Fruit fly (Drosophila melanogaster) whole organism, embryonic: ENCODE measurements around the gene CG6066.
A peak's percentile ranks its signal among the peaks of the same experiment; 100 is the strongest.

Experiments used
- Asciz ChIP-seq: fragments of 200-800 bp; sonication (Bioruptor generic); optimal IDR thresholded peaks from 2 replicates; lab custom pipeline; 2017; ENCODE audit warnings: missing biosample characterization, mild to moderate bottlenecking, missing genetic modification characterization, missing genetic modification reagents
- Atf6 ChIP-seq: fragments of 200-800 bp; sonication (Bioruptor generic); IDR thresholded peaks from 2 replicates; pipeline ENCODE4 v1.3.6; 2022; ENCODE audit warnings: missing biosample characterization, missing genetic modification characterization
- Bgb ChIP-seq: fragments of 200-800 bp; sonication (Bioruptor generic); IDR thresholded peaks from 2 replicates; pipeline ENCODE4 v1.3.6; 2022; ENCODE audit warnings: missing biosample characterization, missing genetic modification characterization; ENCODE audit not compliant: partially characterized antibody
- CG10366 ChIP-seq: fragments of 200-800 bp; sonication (Bioruptor generic); IDR thresholded peaks from 2 replicates; pipeline ENCODE4 v1.3.6; 2022; ENCODE audit warnings: missing biosample characterization, missing genetic modification characterization
- CG10462 ChIP-seq: fragments of 200-800 bp; sonication (Bioruptor generic); optimal IDR thresholded peaks from 2 replicates; lab custom pipeline; 2016; ENCODE audit warnings: missing biosample characterization, missing genetic modification characterization
- CG10543 ChIP-seq: fragments of 200-800 bp; sonication (Bioruptor generic); optimal IDR thresholded peaks from 3 replicates; lab custom pipeline; 2017; ENCODE audit warnings: missing biosample characterization, mild to moderate bottlenecking, missing genetic modification characterization, moderate library complexity
- CG12104 ChIP-seq: fragments of 200-800 bp; sonication (Bioruptor generic); optimal IDR thresholded peaks from 3 replicates; lab custom pipeline; 2016; ENCODE audit warnings: missing biosample characterization, missing genetic modification characterization
- CG12299 ChIP-seq: fragments of 200-800 bp; sonication (Bioruptor generic); optimal IDR thresholded peaks from 2 replicates; lab custom pipeline; 2018; ENCODE audit warnings: missing biosample characterization, mild to moderate bottlenecking, missing genetic modification characterization
- CG12391 ChIP-seq: fragments of 200-800 bp; sonication (Bioruptor generic); optimal IDR thresholded peaks from 3 replicates; lab custom pipeline; 2018; ENCODE audit warnings: missing biosample characterization, mild to moderate bottlenecking, missing genetic modification characterization, moderate library complexity
- CG13287 ChIP-seq: fragments of 200-800 bp; sonication (Bioruptor generic); IDR thresholded peaks from 2 replicates; pipeline ENCODE4 v1.3.6; 2022; ENCODE audit warnings: missing biosample characterization, missing genetic modification characterization; ENCODE audit not compliant: partially characterized antibody
- CG14860 ChIP-seq: fragments of 200-800 bp; sonication (Bioruptor generic); IDR thresholded peaks from 3 replicates; pipeline ENCODE4 v1.3.6; 2022; ENCODE audit warnings: missing biosample characterization, missing genetic modification characterization; ENCODE audit not compliant: partially characterized antibody
- CG14965 ChIP-seq: fragments of 200-800 bp; sonication (Bioruptor generic); optimal IDR thresholded peaks from 2 replicates; lab custom pipeline; 2016; ENCODE audit warnings: missing biosample characterization, missing genetic modification characterization, borderline replicate concordance
- CG16813 ChIP-seq: fragments of 200-800 bp; sonication (Bioruptor generic); IDR thresholded peaks from 3 replicates; pipeline ENCODE4 v1.3.6; 2022; ENCODE audit warnings: missing biosample characterization, missing genetic modification characterization; ENCODE audit not compliant: partially characterized antibody
- CG17829 ChIP-seq: fragments of 200-800 bp; optimal IDR thresholded peaks from 2 replicates; lab custom pipeline; 2019; ENCODE audit warnings: missing biosample characterization, mild to moderate bottlenecking, missing genetic modification characterization, moderate library complexity
- CG18619 ChIP-seq: fragments of 200-800 bp; sonication (Bioruptor generic); optimal IDR thresholded peaks from 3 replicates; lab custom pipeline; 2017; ENCODE audit warnings: missing biosample characterization, mild to moderate bottlenecking, missing genetic modification characterization
- CG2116 ChIP-seq: fragments of 200-800 bp; sonication (Bioruptor generic); optimal IDR thresholded peaks from 3 replicates; lab custom pipeline; 2018; ENCODE audit warnings: missing biosample characterization, mild to moderate bottlenecking, missing genetic modification characterization
- CG2129 ChIP-seq: fragments of 200-800 bp; sonication (Bioruptor generic); IDR thresholded peaks from 2 replicates; pipeline ENCODE4 v1.3.6; 2022; ENCODE audit warnings: missing biosample characterization, missing genetic modification characterization; ENCODE audit not compliant: partially characterized antibody
- CG34224 ChIP-seq: fragments of 200-800 bp; sonication (Bioruptor generic); IDR thresholded peaks from 3 replicates; pipeline ENCODE4 v1.3.6; 2022; ENCODE audit warnings: missing biosample characterization, missing genetic modification characterization; ENCODE audit not compliant: partially characterized antibody
- CG34376 ChIP-seq: fragments of 200-800 bp; sonication (Bioruptor generic); optimal IDR thresholded peaks from 2 replicates; lab custom pipeline; 2018; ENCODE audit warnings: missing biosample characterization, mild to moderate bottlenecking, missing genetic modification characterization
- CG6791 ChIP-seq: fragments of 200-800 bp; sonication (Bioruptor generic); IDR thresholded peaks from 3 replicates; pipeline ENCODE4 v1.3.6; 2022; ENCODE audit warnings: missing biosample characterization, missing genetic modification characterization; ENCODE audit not compliant: partially characterized antibody
- CG7963 ChIP-seq: fragments of 200-800 bp; sonication (Bioruptor generic); IDR thresholded peaks from 3 replicates; pipeline ENCODE4 v1.3.6; 2022; ENCODE audit warnings: missing biosample characterization, missing genetic modification characterization; ENCODE audit not compliant: partially characterized antibody
- CG8388 ChIP-seq: fragments of 200-800 bp; sonication (Bioruptor generic); optimal IDR thresholded peaks from 2 replicates; lab custom pipeline; 2019; ENCODE audit warnings: missing biosample characterization, mild to moderate bottlenecking, missing genetic modification characterization, moderate library complexity
- CG8765 ChIP-seq: fragments of 200-800 bp; sonication (Bioruptor generic); IDR thresholded peaks from 2 replicates; pipeline ENCODE4 v1.3.6; 2022; ENCODE audit warnings: missing biosample characterization, missing genetic modification characterization
- CG9727 ChIP-seq: fragments of 200-800 bp; sonication (Bioruptor generic); optimal IDR thresholded peaks from 3 replicates; lab custom pipeline; 2017; ENCODE audit warnings: missing biosample characterization, mild to moderate bottlenecking, missing genetic modification characterization
- Dip2 ChIP-seq: fragments of 200-800 bp; sonication (Bioruptor generic); IDR thresholded peaks from 2 replicates; pipeline ENCODE4 v1.3.6; 2022; ENCODE audit warnings: missing biosample characterization, missing genetic modification characterization
- Doc3 ChIP-seq: fragments of 200-800 bp; sonication (Bioruptor generic); IDR thresholded peaks from 3 replicates; pipeline ENCODE4 v1.3.6; 2022; ENCODE audit warnings: missing biosample characterization, missing genetic modification characterization; ENCODE audit not compliant: partially characterized antibody
- Dp ChIP-seq: fragments of 200-800 bp; sonication (Bioruptor generic); optimal IDR thresholded peaks from 2 replicates; lab custom pipeline; 2018; ENCODE audit warnings: missing biosample characterization, mild to moderate bottlenecking, missing genetic modification characterization, moderate library complexity
- Dref ChIP-seq: fragments of 200-800 bp; sonication (Bioruptor generic); IDR thresholded peaks from 2 replicates; pipeline ENCODE4 v1.3.6; 2022; ENCODE audit warnings: missing biosample characterization, missing genetic modification characterization
- H2.0 ChIP-seq: fragments of 200-800 bp; sonication (Bioruptor generic); IDR thresholded peaks from 2 replicates; pipeline ENCODE4 v1.3.6; 2022; ENCODE audit warnings: missing biosample characterization, missing genetic modification characterization
- HLH4C ChIP-seq: fragments of 200-800 bp; sonication (Bioruptor generic); IDR thresholded peaks from 3 replicates; pipeline ENCODE4 v1.3.6; 2022; ENCODE audit warnings: missing biosample characterization, missing genetic modification characterization; ENCODE audit not compliant: partially characterized antibody
- MBD-R2 ChIP-seq: fragments of 200-800 bp; sonication (Bioruptor generic); IDR thresholded peaks from 2 replicates; pipeline ENCODE4 v1.3.6; 2022; ENCODE audit warnings: missing biosample characterization, missing genetic modification characterization
- Sin3A ChIP-seq: fragments of >200 bp; optimal IDR thresholded peaks from 2 replicates; lab custom pipeline; 2018
- ash1 ChIP-seq: fragments of 200-800 bp; sonication (Bioruptor generic); optimal IDR thresholded peaks from 2 replicates; lab custom pipeline; 2018; ENCODE audit warnings: missing biosample characterization, mild to moderate bottlenecking, missing genetic modification characterization
- ato ChIP-seq: fragments of 200-800 bp; sonication (Bioruptor generic); IDR thresholded peaks from 2 replicates; pipeline ENCODE4 v1.3.6; 2022; ENCODE audit warnings: missing biosample characterization, missing genetic modification characterization; ENCODE audit not compliant: partially characterized antibody
- az2 ChIP-seq: fragments of 200-800 bp; sonication (Bioruptor generic); optimal IDR thresholded peaks from 3 replicates; lab custom pipeline; 2016; ENCODE audit warnings: missing biosample characterization, missing genetic modification characterization
- chinmo ChIP-seq: fragments of 200-800 bp; sonication (Bioruptor generic); IDR thresholded peaks from 4 replicates; pipeline ENCODE4 v1.3.6; 2022; ENCODE audit warnings: missing biosample characterization, missing genetic modification characterization; ENCODE audit not compliant: partially characterized antibody
- chm ChIP-seq: fragments of 200-800 bp; sonication (Bioruptor generic); IDR thresholded peaks from 2 replicates; pipeline ENCODE4 v1.3.6; 2022; ENCODE audit warnings: missing biosample characterization, missing genetic modification characterization
- eve ChIP-seq, 2 experiments: fragments of >200 bp; optimal IDR thresholded peaks; 2 replicates each; lab custom pipeline; 2017; ENCODE audit warnings: missing biosample characterization in 2 of 2, missing genetic modification characterization in 2 of 2
- fru ChIP-seq: fragments of >200 bp; optimal IDR thresholded peaks from 2 replicates; lab custom pipeline; 2017
- hb ChIP-seq: fragments of 200-800 bp; sonication (Bioruptor generic); IDR thresholded peaks from 3 replicates; pipeline ENCODE4 v1.3.6; 2022; ENCODE audit warnings: missing biosample characterization, missing genetic modification characterization; ENCODE audit not compliant: partially characterized antibody
- lab ChIP-seq: fragments of 200-800 bp; sonication (Bioruptor generic); optimal IDR thresholded peaks from 3 replicates; lab custom pipeline; 2017; ENCODE audit warnings: missing biosample characterization, missing genetic modification characterization, mild to moderate bottlenecking, moderate library complexity, missing genetic modification reagents
- lilli ChIP-seq: fragments of 200-800 bp; sonication (Bioruptor generic); optimal IDR thresholded peaks from 3 replicates; lab custom pipeline; 2016; ENCODE audit warnings: missing biosample characterization, missing genetic modification characterization
- lmd ChIP-seq: fragments of 200-800 bp; sonication (Bioruptor generic); IDR thresholded peaks from 2 replicates; pipeline ENCODE4 v1.3.6; 2022; ENCODE audit warnings: missing biosample characterization, missing genetic modification characterization
- mam ChIP-seq: fragments of 200-800 bp; sonication (Bioruptor generic); optimal IDR thresholded peaks from 3 replicates; lab custom pipeline; 2016; ENCODE audit warnings: missing biosample characterization, missing genetic modification characterization
- psq ChIP-seq: fragments of 200-800 bp; sonication (Bioruptor generic); optimal IDR thresholded peaks from 2 replicates; lab custom pipeline; 2017; ENCODE audit warnings: missing biosample characterization, missing genetic modification characterization
- rib ChIP-seq: fragments of 200-800 bp; sonication (Bioruptor generic); IDR thresholded peaks from 2 replicates; pipeline ENCODE4 v1.3.6; 2022; ENCODE audit warnings: missing biosample characterization, missing genetic modification characterization
- tna ChIP-seq: fragments of 200-800 bp; sonication (Bioruptor generic); IDR thresholded peaks from 2 replicates; pipeline ENCODE4 v1.3.6; 2022; ENCODE audit warnings: missing biosample characterization, missing genetic modification characterization; ENCODE audit not compliant: partially characterized antibody
- trem ChIP-seq: fragments of 200-800 bp; optimal IDR thresholded peaks from 3 replicates; lab custom pipeline; 2019; ENCODE audit warnings: missing biosample characterization, mild to moderate bottlenecking, missing genetic modification characterization, moderate library complexity
- vnd ChIP-seq: fragments of 200-800 bp; sonication (Bioruptor generic); IDR thresholded peaks from 3 replicates; pipeline ENCODE4 v1.3.6; 2022; ENCODE audit warnings: missing biosample characterization, missing genetic modification characterization; ENCODE audit not compliant: partially characterized antibody

The CG6066 gene

dm6 chr3R:27116465-27117092, at the start of gene CG6066, which contains the start of gene CG5880 (continued):
- no peak for TF ChIP-seq CG8388 (GFP tag; lab: Kevin White, UChicago)
- no peak for TF ChIP-seq CG18619 (GFP tag; lab: Kevin White, UChicago)
- peak; percentile 91 for TF ChIP-seq CG13287 (GFP tag; lab: Robert Waterston, UW)
- no peak for TF ChIP-seq Asciz (GFP tag; lab: Kevin White, UChicago)
- no peak for TF ChIP-seq CG10543 (GFP tag; lab: Kevin White, UChicago)
- peak; percentile 97 for TF ChIP-seq MBD-R2 (GFP tag; lab: Robert Waterston, UW)
- TF ChIP-seq fru (lab: Kevin White, UChicago) = no peak
- TF ChIP-seq CG14860 (GFP tag; lab: Robert Waterston, UW) = peak; percentile 72
- TF ChIP-seq CG9727 (GFP tag; lab: Kevin White, UChicago) = no peak
- no peak for TF ChIP-seq CG14965 (GFP tag; lab: Kevin White, UChicago)
- TF ChIP-seq Dp (GFP tag; lab: Kevin White, UChicago) = peak; percentile 32
- no peak for TF ChIP-seq CG12391 (tag; lab: Kevin White, UChicago)
- peak; percentile 76 for TF ChIP-seq Sin3A (lab: Kevin White, UChicago)
- peak; percentile 79; the same call in 1 of the 4 replicates for TF ChIP-seq chinmo (GFP tag; lab: Robert Waterston, UW)
- TF ChIP-seq CG6791 = peak; percentile 83
- TF ChIP-seq eve (GFP tag; optimal IDR thresholded peaks at IDR 0.05; lab: Kevin White, UChicago) = no peak
- TF ChIP-seq CG34376 (GFP tag; lab: Kevin White, UChicago) = no peak
- TF ChIP-seq CG8765 (GFP tag; lab: Robert Waterston, UW) = no peak
- TF ChIP-seq lab (GFP tag; lab: Kevin White, UChicago) = no peak
- peak; percentile 79 for TF ChIP-seq Doc3 (GFP tag; lab: Robert Waterston, UW)
- peak; percentile 74; the same call in 1 of the 3 replicates for TF ChIP-seq hb
- TF ChIP-seq psq (GFP tag; lab: Kevin White, UChicago) = no peak
- TF ChIP-seq trem (tag; lab: Kevin White, UChicago) = peak; percentile 37
- TF ChIP-seq mam = no peak
- TF ChIP-seq CG2129 = peak; percentile 63; the same call in 1 of the 2 replicates
- peak; percentile 89 for TF ChIP-seq CG34224 (GFP tag; lab: Robert Waterston, UW)
- TF ChIP-seq CG10366 (GFP tag; lab: Robert Waterston, UW) = no peak
- TF ChIP-seq CG12299 (tag; lab: Kevin White, UChicago) = no peak
- TF ChIP-seq Bgb = peak; percentile 85
- peak; percentile 41 for TF ChIP-seq CG2116 (GFP tag; lab: Kevin White, UChicago)
- peak; percentile 83 for TF ChIP-seq ato
- TF ChIP-seq CG10462 (GFP tag; lab: Kevin White, UChicago) = no peak
- no peak for TF ChIP-seq lilli (GFP tag; lab: Kevin White, UChicago)
- TF ChIP-seq CG12104 (GFP tag; lab: Kevin White, UChicago) = no peak
- TF ChIP-seq H2.0 (GFP tag; lab: Robert Waterston, UW) = no peak
- no peak for TF ChIP-seq Dip2 (GFP tag; lab: Robert Waterston, UW)
- no peak for TF ChIP-seq az2 (GFP tag; lab: Kevin White, UChicago)
- TF ChIP-seq Dref = peak; percentile 85
- peak; percentile 62; the same call in 1 of the 2 replicates for TF ChIP-seq rib (GFP tag; lab: Robert Waterston, UW)
- peak; percentile 82 for TF ChIP-seq CG16813 (GFP tag; lab: Robert Waterston, UW)
- TF ChIP-seq tna (GFP tag; lab: Robert Waterston, UW) = peak; percentile 65
- no peak for TF ChIP-seq Atf6 (GFP tag; lab: Robert Waterston, UW)
- peak; percentile 68 for TF ChIP-seq vnd (GFP tag; lab: Robert Waterston, UW)
- TF ChIP-seq CG17829 (tag; lab: Kevin White, UChicago) = peak; percentile 6
- no peak for TF ChIP-seq chm (GFP tag; lab: Robert Waterston, UW)
- peak; percentile 71 for TF ChIP-seq CG7963
- TF ChIP-seq HLH4C (GFP tag; lab: Robert Waterston, UW) = peak; percentile 87
- no peak for TF ChIP-seq ash1 (GFP tag; lab: Kevin White, UChicago)
- no peak for TF ChIP-seq lmd (GFP tag; lab: Robert Waterston, UW)
